Comparison of ENCODE assay signal across 4 fruit fly cellular contexts in the genomic region with DNA sequence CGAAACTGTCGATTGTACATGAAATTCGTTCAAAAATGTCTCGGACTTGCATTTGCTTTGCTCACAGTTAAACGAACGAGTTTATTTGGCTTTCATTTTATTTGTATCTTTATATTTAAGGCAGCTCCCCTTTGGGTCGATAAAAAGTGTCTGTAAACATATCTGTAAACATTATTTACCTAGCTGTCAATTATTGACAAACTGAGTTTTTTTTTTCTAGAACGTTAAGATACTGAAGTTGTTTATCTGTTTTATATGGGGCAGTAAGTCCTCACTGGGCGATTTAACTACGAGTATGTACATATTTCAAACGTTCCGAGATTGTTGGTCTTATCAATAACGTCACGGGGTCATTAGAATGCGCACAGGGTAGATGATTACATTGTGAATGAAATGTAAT.
TF ChIP-seq lines count a peak whose summit lies in the region.

No protein-coding gene starts in this region.

- TF ChIP-seq CTCF in whole organism, embryonic (GFP tag; optimal IDR thresholded peaks at IDR 0.05; lab: Kevin White, UChicago): no peak

TF ChIP-seq in whole organism, adult, 20 proteins besides CTCF, POLR2A, EP300 and RAD21:
- TF ChIP-seq pad (GFP tag; optimal IDR thresholded peaks at IDR 0.05; lab: Kevin White, UChicago): no peak
- TF ChIP-seq bab1 (GFP tag; optimal IDR thresholded peaks at IDR 0.05; lab: Kevin White, UChicago): no peak
- TF ChIP-seq tj (GFP tag; optimal IDR thresholded peaks at IDR 0.05; lab: Kevin White, UChicago): peak; percentile 88
- TF ChIP-seq toe (GFP tag; optimal IDR thresholded peaks at IDR 0.05; lab: Kevin White, UChicago): no peak
- peak; percentile 8 for TF ChIP-seq CG7045 (GFP tag; optimal IDR thresholded peaks at IDR 0.05; lab: Kevin White, UChicago)
- TF ChIP-seq ovo (GFP tag; optimal IDR thresholded peaks at IDR 0.05; lab: Kevin White, UChicago): peak; percentile 58
- TF ChIP-seq CG14711 (tag; optimal IDR thresholded peaks at IDR 0.05; lab: Kevin White, UChicago): no peak
- peak; percentile 38 for TF ChIP-seq CG7101 (tag; optimal IDR thresholded peaks at IDR 0.05; lab: Kevin White, UChicago)
- no peak for TF ChIP-seq CG5204 (GFP tag; optimal IDR thresholded peaks at IDR 0.05; lab: Kevin White, UChicago)
- no peak for TF ChIP-seq cnc (optimal IDR thresholded peaks at IDR 0.05; lab: Kevin White, UChicago)
- peak; percentile 53 for TF ChIP-seq cic (GFP tag; optimal IDR thresholded peaks at IDR 0.05; lab: Kevin White, UChicago)
- no peak for TF ChIP-seq CG1620 (GFP tag; optimal IDR thresholded peaks at IDR 0.05; lab: Kevin White, UChicago)
- TF ChIP-seq CG12768 (GFP tag; optimal IDR thresholded peaks at IDR 0.05; lab: Kevin White, UChicago): no peak
- no peak for TF ChIP-seq Mnt (GFP tag; optimal IDR thresholded peaks at IDR 0.05; lab: Kevin White, UChicago)
- peak; percentile 17 for TF ChIP-seq CG11617 (GFP tag; optimal IDR thresholded peaks at IDR 0.05; lab: Kevin White, UChicago)
- no peak for TF ChIP-seq Hr96 (GFP tag; optimal IDR thresholded peaks at IDR 0.05; lab: Kevin White, UChicago)
- TF ChIP-seq Crg-1 (GFP tag; optimal IDR thresholded peaks at IDR 0.05; lab: Kevin White, UChicago): peak; percentile 68
- TF ChIP-seq CG33017 (tag; optimal IDR thresholded peaks at IDR 0.05; lab: Kevin White, UChicago): peak; percentile 47
- TF ChIP-seq kay (GFP tag; lab: Kevin White, UChicago; ENCODE audit: borderline replicate concordance): no peak
- TF ChIP-seq Clk (GFP tag; optimal IDR thresholded peaks at IDR 0.05; lab: Kevin White, UChicago): no peak
TF ChIP-seq in whole organism, adult: peak in this region for 8.

TF ChIP-seq in whole organism, embryonic, 481 proteins besides CTCF, POLR2A, EP300 and RAD21 (continues in another document):
- peak; percentile 4 for TF ChIP-seq CG7987 (GFP tag; optimal IDR thresholded peaks at IDR 0.05; lab: Kevin White, UChicago)
- peak; percentile 73 for TF ChIP-seq lab (GFP tag; optimal IDR thresholded peaks at IDR 0.05; lab: Kevin White, UChicago)
- TF ChIP-seq phol (tag; optimal IDR thresholded peaks at IDR 0.05; lab: Kevin White, UChicago): no peak
- TF ChIP-seq CG12769 (tag; optimal IDR thresholded peaks at IDR 0.05; lab: Kevin White, UChicago): no peak
- TF ChIP-seq CG9215 (GFP tag; IDR thresholded peaks at IDR 0.05; lab: Robert Waterston, UW): no peak
- no peak for TF ChIP-seq ham (GFP tag; IDR thresholded peaks at IDR 0.05; lab: Robert Waterston, UW)
- TF ChIP-seq klu (GFP tag; IDR thresholded peaks at IDR 0.05; lab: Robert Waterston, UW): no peak
- no peak for TF ChIP-seq dpn (GFP tag; optimal IDR thresholded peaks at IDR 0.05; lab: Kevin White, UChicago)
- no peak for TF ChIP-seq CHES-1-like (GFP tag; optimal IDR thresholded peaks at IDR 0.05; lab: Kevin White, UChicago)
- TF ChIP-seq Lpt (GFP tag; optimal IDR thresholded peaks at IDR 0.05; lab: Kevin White, UChicago): no peak
- TF ChIP-seq D19B (GFP tag; optimal IDR thresholded peaks at IDR 0.05; lab: Kevin White, UChicago): no peak
- TF ChIP-seq Dref (GFP tag; IDR thresholded peaks at IDR 0.05; lab: Robert Waterston, UW): no peak
- TF ChIP-seq CG2199 (GFP tag; IDR thresholded peaks at IDR 0.05; lab: Robert Waterston, UW): no peak
- TF ChIP-seq chinmo (GFP tag; IDR thresholded peaks at IDR 0.05; lab: Robert Waterston, UW; ENCODE audit: partially characterized antibody): no peak
- TF ChIP-seq danr (GFP tag; IDR thresholded peaks at IDR 0.05; lab: Robert Waterston, UW): no peak
- TF ChIP-seq grau (tag; optimal IDR thresholded peaks at IDR 0.05; lab: Kevin White, UChicago): peak; percentile 8
- no peak for TF ChIP-seq so (GFP tag; IDR thresholded peaks at IDR 0.05; lab: Robert Waterston, UW)
- no peak for TF ChIP-seq nom (GFP tag; optimal IDR thresholded peaks at IDR 0.05; lab: Kevin White, UChicago)
- peak; percentile 35 for TF ChIP-seq CG10147 (GFP tag; optimal IDR thresholded peaks at IDR 0.05; lab: Kevin White, UChicago)
- no peak for TF ChIP-seq ftz-f1 (GFP tag; optimal IDR thresholded peaks at IDR 0.05; lab: Kevin White, UChicago)
- TF ChIP-seq sim (GFP tag; IDR thresholded peaks at IDR 0.05; lab: Robert Waterston, UW): no peak
- TF ChIP-seq CG3995 (GFP tag; optimal IDR thresholded peaks at IDR 0.05; lab: Kevin White, UChicago): no peak
- TF ChIP-seq slbo (GFP tag; IDR thresholded peaks at IDR 0.05; lab: Robert Waterston, UW): no peak
- TF ChIP-seq cwo (GFP tag; optimal IDR thresholded peaks at IDR 0.05; lab: Kevin White, UChicago): no peak
- TF ChIP-seq jigr1 (GFP tag; IDR thresholded peaks at IDR 0.05; lab: Robert Waterston, UW): no peak

TF ChIP-seq in whole organism, prepupa, 60 proteins besides CTCF, POLR2A, EP300 and RAD21:
- no peak for TF ChIP-seq Eip78C (GFP tag; lab: Kevin White, UChicago)
- no peak for TF ChIP-seq CG6792 (GFP tag; optimal IDR thresholded peaks at IDR 0.05; lab: Kevin White, UChicago)
- TF ChIP-seq vri (GFP tag; optimal IDR thresholded peaks at IDR 0.05; lab: Kevin White, UChicago): peak; percentile 31
- TF ChIP-seq Sox102F (GFP tag; optimal IDR thresholded peaks at IDR 0.05; lab: Kevin White, UChicago): no peak
- TF ChIP-seq CG6276 (GFP tag; optimal IDR thresholded peaks at IDR 0.05; lab: Kevin White, UChicago): no peak
- TF ChIP-seq CG4318 (GFP tag; optimal IDR thresholded peaks at IDR 0.05; lab: Kevin White, UChicago): no peak
- peak; percentile 95 for TF ChIP-seq fkh (GFP tag; optimal IDR thresholded peaks at IDR 0.05; lab: Kevin White, UChicago)

TF ChIP-seq in whole organism, wandering third instar larva, 38 proteins besides CTCF, POLR2A, EP300 and RAD21:
- TF ChIP-seq sage (GFP tag; optimal IDR thresholded peaks at IDR 0.05; lab: Kevin White, UChicago) (peak; percentile 42), CrebA (GFP tag; optimal IDR thresholded peaks at IDR 0.05; lab: Kevin White, UChicago; ENCODE audit: borderline replicate concordance) (no peak), brk (GFP tag; optimal IDR thresholded peaks at IDR 0.05; lab: Kevin White, UChicago) (peak; percentile 24), Hr83 (GFP tag; optimal IDR thresholded peaks at IDR 0.05; lab: Kevin White, UChicago; ENCODE audit: poor library complexity, severe bottlenecking) (peak; percentile 61), h (GFP tag; optimal IDR thresholded peaks at IDR 0.05; lab: Kevin White, UChicago) (peak; percentile 40), Hnf4 (GFP tag; optimal IDR thresholded peaks at IDR 0.05; lab: Kevin White, UChicago) (peak; percentile 3)
